Worm (Caenorhabditis elegans) whole organism, L4/young adult: ENCODE measurements around the gene F46F5.13.

Source experiments
- W03F9.2 ChIP-seq: fragments of 150-350 bp; optimal IDR thresholded peaks from 2 replicates; lab custom pipeline; 2014; ENCODE audit warnings: missing biosample characterization, missing genetic modification characterization
- dao-5 ChIP-seq: sonication (generic microtip); optimal IDR thresholded peaks from 2 replicates; lab custom pipeline; 2016; ENCODE audit warnings: missing genotype, missing genetic modification characterization, moderate library complexity, missing compliant biosample characterization
- him-1 ChIP-seq: sonication (generic microtip); optimal IDR thresholded peaks from 2 replicates; lab custom pipeline; 2016; ENCODE audit warnings: missing genotype, missing genetic modification reagents, missing genetic modification characterization, missing compliant biosample characterization

- TF ChIP-seq him-1 (tag; lab: Kevin White, UChicago) (no peak), W03F9.2 (tag; lab: Kevin White, UChicago) (no peak), dao-5 (no peak)
Measured at ce11 chrII:838414-838813, 35.3 kb downstream of the F46F5.13 start, which contains the start of gene F28A10.8.
